Fruit fly (Drosophila melanogaster): ENCODE data around the gene CG34140.

CG34140 gene

DNA sequence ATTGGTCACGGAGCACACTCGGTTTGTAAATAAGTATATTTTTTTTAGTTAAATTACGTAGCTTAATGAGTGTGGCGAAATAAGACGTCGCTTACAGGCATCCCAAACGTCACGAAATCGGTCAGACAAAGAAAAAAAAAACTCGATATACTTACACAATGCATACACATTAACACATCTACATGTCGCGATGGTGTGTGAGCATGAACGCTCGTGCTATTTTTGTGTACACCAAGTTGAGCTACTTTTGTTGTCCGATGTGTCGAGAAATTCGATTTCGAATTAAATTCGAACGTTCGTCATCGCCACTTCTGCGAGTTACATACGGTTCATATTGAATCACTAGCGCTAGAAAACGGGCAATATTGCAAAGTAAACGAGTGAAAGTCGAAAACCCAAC is 40.9 kb upstream of the CG34140 start (continued):
- TF ChIP-seq CG2120 (GFP tag; optimal IDR thresholded peaks at IDR 0.05) (no peak), CG16813 (GFP tag; IDR thresholded peaks at IDR 0.05; ENCODE audit: partially characterized antibody) (no peak), CG30020 (tag; optimal IDR thresholded peaks at IDR 0.05) (no peak), mirr (GFP tag; optimal IDR thresholded peaks at IDR 0.05) (no peak), Dbx (GFP tag; IDR thresholded peaks at IDR 0.05) (no peak; the same call in 2 of the 3 replicates), vnd (GFP tag; IDR thresholded peaks at IDR 0.05; ENCODE audit: partially characterized antibody) (no peak), Pdp1 (GFP tag; optimal IDR thresholded peaks at IDR 0.05) (peak in 1 of 2 experiments; percentile 91), CG8359 (GFP tag; optimal IDR thresholded peaks at IDR 0.05; ENCODE audit: borderline replicate concordance) (no peak), pros (GFP tag; optimal IDR thresholded peaks at IDR 0.05) (no peak), sima (GFP tag; optimal IDR thresholded peaks at IDR 0.05) (no peak), CG13894 (tag; optimal IDR thresholded peaks at IDR 0.05) (no peak), CG14860 (GFP tag; IDR thresholded peaks at IDR 0.05; ENCODE audit: partially characterized antibody) (no peak), Gug (GFP tag; IDR thresholded peaks at IDR 0.05) (no peak), Hr78 (GFP tag; optimal IDR thresholded peaks at IDR 0.05) (no peak), ttk (GFP tag; IDR thresholded peaks at IDR 0.05) (no peak), odd (GFP tag; optimal IDR thresholded peaks at IDR 0.05) (no peak), CG2889 (GFP tag; IDR thresholded peaks at IDR 0.05) (no peak), CG3838 (GFP tag; optimal IDR thresholded peaks at IDR 0.05) (no peak), aop (GFP tag; IDR thresholded peaks at IDR 0.05) (no peak), vvl (GFP tag; IDR thresholded peaks at IDR 0.05) (peak; percentile 36; the same call in 1 of the 2 replicates), CG15479 (GFP tag; optimal IDR thresholded peaks at IDR 0.05) (peak; percentile 26), p53 (GFP tag; optimal IDR thresholded peaks at IDR 0.05) (peak; percentile 69), slp2 (GFP tag; optimal IDR thresholded peaks at IDR 0.05) (no peak), CG33557 (GFP tag; optimal IDR thresholded peaks at IDR 0.05) (no peak), Xbp1 (GFP tag; optimal IDR thresholded peaks at IDR 0.05) (no peak), CG9437 (GFP tag; optimal IDR thresholded peaks at IDR 0.05) (no peak), hth (optimal IDR thresholded peaks at IDR 0.05) (no peak), sqz (GFP tag; optimal IDR thresholded peaks at IDR 0.05) (peak; percentile 87), MESR4 (GFP tag; optimal IDR thresholded peaks at IDR 0.05) (no peak), fd3F (GFP tag; optimal IDR thresholded peaks at IDR 0.05) (no peak), zfh2 (GFP tag; optimal IDR thresholded peaks at IDR 0.05) (no peak), z (GFP tag; IDR thresholded peaks at IDR 0.05) (peak; percentile 83), CG11398 (GFP tag; optimal IDR thresholded peaks at IDR 0.05) (no peak), Nf-YA (GFP tag; IDR thresholded peaks at IDR 0.05) (0 out of 2 replicates have a peak, but pooled peaks have one; percentile 33), CG13123 (GFP tag; optimal IDR thresholded peaks at IDR 0.05) (no peak), CG2199 (GFP tag; IDR thresholded peaks at IDR 0.05) (peak; percentile 58; the same call in 1 of the 3 replicates), emc (GFP tag; optimal IDR thresholded peaks at IDR 0.05) (no peak), HLH4C (GFP tag; IDR thresholded peaks at IDR 0.05; ENCODE audit: partially characterized antibody) (no peak), CG14667 (GFP tag; IDR thresholded peaks at IDR 0.05) (no peak), sens-2 (GFP tag; IDR thresholded peaks at IDR 0.05) (no peak), CG11247 (GFP tag; IDR thresholded peaks at IDR 0.05) (no peak), abd-A (tag; optimal IDR thresholded peaks at IDR 0.05) (no peak), gsb-n (tag; optimal IDR thresholded peaks at IDR 0.05) (no peak), CG14014 (GFP tag; IDR thresholded peaks at IDR 0.05) (no peak), hkb (optimal IDR thresholded peaks at IDR 0.05) (no peak), hkb (GFP tag; IDR thresholded peaks at IDR 0.05) (0 out of 2 replicates have a peak, but pooled peaks have one; percentile 12), knrl (GFP tag; IDR thresholded peaks at IDR 0.05; ENCODE audit: partially characterized antibody) (no peak), chm (GFP tag; IDR thresholded peaks at IDR 0.05) (no peak), CG14050 (GFP tag; IDR thresholded peaks at IDR 0.05) (no peak), PHDP (tag; optimal IDR thresholded peaks at IDR 0.05) (no peak), Dip3 (GFP tag; optimal IDR thresholded peaks at IDR 0.05) (no peak), CG8478 (optimal IDR thresholded peaks at IDR 0.05) (no peak)

Data from whole organism, embryonic.